Worm (Caenorhabditis elegans) whole organism, late embryonic: ENCODE results near the gene Y22D7AL.3.
A peak's percentile ranks its signal among the peaks of the same experiment; 100 is the strongest.

Experiments used
- C08G9.2 ChIP-seq: sonication (generic microtip); optimal IDR thresholded peaks from 2 replicates; lab custom pipeline; 2016; ENCODE audit warnings: mild to moderate bottlenecking, missing genetic modification characterization, moderate library complexity, missing compliant biosample characterization
- F13H6.1 ChIP-seq: sonication (generic microtip); optimal IDR thresholded peaks from 2 replicates; lab custom pipeline; 2016; ENCODE audit warnings: missing genetic modification characterization, missing compliant biosample characterization
- K02D7.2 ChIP-seq: sonication (generic microtip); optimal IDR thresholded peaks from 2 replicates; lab custom pipeline; 2017; ENCODE audit warnings: mild to moderate bottlenecking, missing genetic modification characterization, missing compliant biosample characterization
- K09A11.1 ChIP-seq: sonication (generic microtip); optimal IDR thresholded peaks from 2 replicates; lab custom pipeline; 2017; ENCODE audit warnings: antibody characterized with exemption, mild to moderate bottlenecking, missing genetic modification characterization, missing compliant biosample characterization; ENCODE audit not compliant: insufficient read depth
- Y22D7AL.16 ChIP-seq: sonication (generic microtip); optimal IDR thresholded peaks from 2 replicates; lab custom pipeline; 2016; ENCODE audit warnings: missing genetic modification characterization, missing compliant biosample characterization
- ahr-1 ChIP-seq: sonication (generic microtip); optimal IDR thresholded peaks from 2 replicates; lab custom pipeline; 2016; ENCODE audit warnings: missing genetic modification characterization, missing compliant biosample characterization
- ceh-14 ChIP-seq: sonication (generic microtip); optimal IDR thresholded peaks from 2 replicates; lab custom pipeline; 2016; ENCODE audit warnings: missing genotype, missing genetic modification characterization, missing compliant biosample characterization
- ceh-22 ChIP-seq: sonication (generic microtip); optimal IDR thresholded peaks from 2 replicates; lab custom pipeline; 2017; ENCODE audit warnings: missing biosample characterization, missing genetic modification characterization
- ceh-24 ChIP-seq: sonication (generic microtip); optimal IDR thresholded peaks from 2 replicates; lab custom pipeline; 2016; ENCODE audit warnings: mild to moderate bottlenecking, missing genetic modification characterization, missing compliant biosample characterization
- ceh-30 ChIP-seq: fragments of 150-350 bp; optimal IDR thresholded peaks from 2 replicates; lab custom pipeline; 2014; ENCODE audit warnings: missing biosample characterization, missing genetic modification characterization
- ceh-31 ChIP-seq: sonication (generic microtip); optimal IDR thresholded peaks from 2 replicates; lab custom pipeline; 2016; ENCODE audit warnings: missing genetic modification characterization, missing compliant biosample characterization
- ceh-34 ChIP-seq: sonication (generic microtip); optimal IDR thresholded peaks from 2 replicates; lab custom pipeline; 2016; ENCODE audit warnings: mild to moderate bottlenecking, missing genetic modification characterization, missing compliant biosample characterization
- ceh-48 ChIP-seq: sonication (generic microtip); optimal IDR thresholded peaks from 2 replicates; lab custom pipeline; 2016; ENCODE audit warnings: missing genetic modification characterization, inconsistent platforms, missing compliant biosample characterization
- ceh-6 ChIP-seq: fragments of 200-800 bp; sonication (Bioruptor generic); optimal IDR thresholded peaks from 2 replicates; lab custom pipeline; 2018; ENCODE audit warnings: mild to moderate bottlenecking, missing genetic modification characterization, missing compliant biosample characterization
- ceh-9 ChIP-seq: sonication (generic microtip); optimal IDR thresholded peaks from 2 replicates; lab custom pipeline; 2016; ENCODE audit warnings: mild to moderate bottlenecking, missing genetic modification characterization, inconsistent platforms, missing compliant biosample characterization
- che-1 ChIP-seq: sonication (generic microtip); optimal IDR thresholded peaks from 2 replicates; lab custom pipeline; 2016; ENCODE audit warnings: mild to moderate bottlenecking, missing genetic modification characterization, missing compliant biosample characterization
- dve-1 ChIP-seq: sonication (generic microtip); optimal IDR thresholded peaks from 2 replicates; lab custom pipeline; 2017; ENCODE audit warnings: antibody characterized with exemption, mild to moderate bottlenecking, missing genetic modification characterization, missing compliant biosample characterization
- elt-2 ChIP-seq: sonication (generic microtip); optimal IDR thresholded peaks from 2 replicates; lab custom pipeline; 2016; ENCODE audit warnings: missing genetic modification reagents, missing genetic modification characterization, missing compliant biosample characterization
- ets-4 ChIP-seq: sonication (generic microtip); optimal IDR thresholded peaks from 2 replicates; lab custom pipeline; 2016; ENCODE audit warnings: missing genetic modification characterization, missing compliant biosample characterization
- eyg-1 ChIP-seq: sonication (generic microtip); optimal IDR thresholded peaks from 2 replicates; lab custom pipeline; 2016; ENCODE audit warnings: missing genotype, missing genetic modification characterization, missing compliant biosample characterization
- fkh-6 ChIP-seq: sonication (generic microtip); optimal IDR thresholded peaks from 2 replicates; lab custom pipeline; 2016; ENCODE audit warnings: missing genetic modification characterization, missing compliant biosample characterization
- gmeb-2 ChIP-seq: sonication (generic microtip); optimal IDR thresholded peaks from 2 replicates; lab custom pipeline; 2016; ENCODE audit warnings: missing genetic modification characterization, inconsistent platforms, missing compliant biosample characterization
- hlh-6 ChIP-seq: sonication (generic microtip); optimal IDR thresholded peaks from 2 replicates; lab custom pipeline; 2016; ENCODE audit warnings: missing genotype, missing genetic modification characterization, missing compliant biosample characterization
- hlh-8 ChIP-seq: sonication (generic microtip); optimal IDR thresholded peaks from 2 replicates; lab custom pipeline; 2016; ENCODE audit warnings: missing genotype, missing genetic modification characterization, missing compliant biosample characterization
- lim-6 ChIP-seq: sonication (generic microtip); optimal IDR thresholded peaks from 2 replicates; lab custom pipeline; 2016; ENCODE audit warnings: missing genetic modification characterization, missing compliant biosample characterization
- lin-11 ChIP-seq: fragments of 200-800 bp; sonication (Bioruptor generic); optimal IDR thresholded peaks from 2 replicates; lab custom pipeline; 2018; ENCODE audit warnings: mild to moderate bottlenecking, missing genetic modification characterization, missing compliant biosample characterization
- madf-2 ChIP-seq: sonication (generic microtip); optimal IDR thresholded peaks from 2 replicates; lab custom pipeline; 2017; ENCODE audit warnings: missing genetic modification characterization, missing compliant biosample characterization
- mec-3 ChIP-seq: sonication (generic microtip); optimal IDR thresholded peaks from 2 replicates; lab custom pipeline; 2016; ENCODE audit warnings: borderline replicate concordance, missing genetic modification characterization, missing compliant biosample characterization
- nhr-11 ChIP-seq: fragments of 150-350 bp; optimal IDR thresholded peaks from 2 replicates; lab custom pipeline; 2014; ENCODE audit warnings: missing biosample characterization, missing genetic modification characterization
- nhr-232 ChIP-seq: sonication (generic microtip); optimal IDR thresholded peaks from 2 replicates; lab custom pipeline; 2016; ENCODE audit warnings: missing genetic modification characterization, missing compliant biosample characterization
- odd-2 ChIP-seq: sonication (generic microtip); optimal IDR thresholded peaks from 2 replicates; lab custom pipeline; 2017; ENCODE audit warnings: antibody characterized with exemption, mild to moderate bottlenecking, missing genetic modification characterization, missing compliant biosample characterization
- pag-3 ChIP-seq: sonication (generic microtip); optimal IDR thresholded peaks from 2 replicates; lab custom pipeline; 2016; ENCODE audit warnings: missing compliant biosample characterization, missing genetic modification characterization, borderline replicate concordance
- pat-9 ChIP-seq: fragments of 200-800 bp; sonication (Bioruptor generic); optimal IDR thresholded peaks from 2 replicates; lab custom pipeline; 2018; ENCODE audit warnings: mild to moderate bottlenecking, missing genetic modification characterization, moderate library complexity, missing compliant biosample characterization
- pax-1 ChIP-seq: fragments of 150-350 bp; optimal IDR thresholded peaks from 2 replicates; lab custom pipeline; 2014; ENCODE audit warnings: missing biosample characterization, missing genetic modification characterization
- pha-2 ChIP-seq: sonication (generic microtip); optimal IDR thresholded peaks from 2 replicates; lab custom pipeline; 2017; ENCODE audit warnings: mild to moderate bottlenecking, missing genetic modification characterization, missing compliant biosample characterization
- pha-4 ChIP-seq: fragments of 150-350 bp; optimal IDR thresholded peaks from 2 replicates; lab custom pipeline; 2018; ENCODE audit warnings: missing biosample characterization, missing genetic modification reagents, missing genetic modification characterization
- pqm-1 ChIP-seq: sonication (generic microtip); optimal IDR thresholded peaks from 2 replicates; lab custom pipeline; 2016; ENCODE audit warnings: missing genetic modification characterization, missing compliant biosample characterization
- pros-1 ChIP-seq: fragments of 150-350 bp; optimal IDR thresholded peaks from 2 replicates; lab custom pipeline; 2014; ENCODE audit warnings: missing biosample characterization, missing genetic modification reagents, missing genetic modification characterization
- rnt-1 ChIP-seq: sonication (generic microtip); optimal IDR thresholded peaks from 2 replicates; lab custom pipeline; 2016; ENCODE audit warnings: missing genetic modification characterization, missing compliant biosample characterization
- sox-4 ChIP-seq: sonication (generic microtip); optimal IDR thresholded peaks from 2 replicates; lab custom pipeline; 2017; ENCODE audit warnings: mild to moderate bottlenecking, missing genetic modification characterization, inconsistent platforms, missing compliant biosample characterization
- syd-9 ChIP-seq: sonication (generic microtip); optimal IDR thresholded peaks from 2 replicates; lab custom pipeline; 2016; ENCODE audit warnings: mild to moderate bottlenecking, missing genetic modification characterization, moderate library complexity, missing compliant biosample characterization
- tbx-2 ChIP-seq: sonication (generic microtip); optimal IDR thresholded peaks from 2 replicates; lab custom pipeline; 2016; ENCODE audit warnings: missing genetic modification characterization, missing compliant biosample characterization
- tbx-7 ChIP-seq: sonication (generic microtip); optimal IDR thresholded peaks from 2 replicates; lab custom pipeline; 2016; ENCODE audit warnings: missing genotype, missing genetic modification characterization, missing compliant biosample characterization
- unc-42 ChIP-seq: sonication (generic microtip); optimal IDR thresholded peaks from 2 replicates; lab custom pipeline; 2016; ENCODE audit warnings: missing genotype, missing genetic modification characterization, missing compliant biosample characterization
- unc-86 ChIP-seq: sonication (generic microtip); optimal IDR thresholded peaks from 2 replicates; lab custom pipeline; 2016; ENCODE audit warnings: missing genetic modification characterization, missing compliant biosample characterization
- zip-5 ChIP-seq: sonication (generic microtip); optimal IDR thresholded peaks from 2 replicates; lab custom pipeline; 2016; ENCODE audit warnings: missing genetic modification characterization, missing compliant biosample characterization
- ztf-16 ChIP-seq: sonication (generic microtip); optimal IDR thresholded peaks from 2 replicates; lab custom pipeline; 2017; ENCODE audit warnings: missing genetic modification characterization, missing compliant biosample characterization

The Y22D7AL.3 gene

ce11 chrIII:1598927-1599326, 42.3 kb upstream of the Y22D7AL.3 start:
- TF ChIP-seq gmeb-2 = no peak
- TF ChIP-seq ceh-6 (GFP tag; lab: Kevin White, UChicago) = no peak
- TF ChIP-seq syd-9 (tag; lab: Kevin White, UChicago) = no peak

ce11 chrIII:1600670-1601194, 40.5 kb upstream of the Y22D7AL.3 start, which contains the start of gene sms-3:
TSS of gene sms-3 (minus strand) at chrIII:1601144.
- TF ChIP-seq tbx-2 (tag; lab: Kevin White, UChicago) (peak; percentile 16), Y22D7AL.16 (tag; lab: Kevin White, UChicago) (peak; percentile 5), pros-1 (tag; lab: Kevin White, UChicago) (no peak), C08G9.2 (tag; lab: Kevin White, UChicago) (peak; percentile 23), odd-2 (no peak), elt-2 (tag; lab: Kevin White, UChicago) (peak; percentile 4), pha-2 (peak; percentile 31), pat-9 (tag; lab: Kevin White, UChicago) (peak; percentile 10)

- peak; percentile 74 for TF ChIP-seq sox-4 (tag; lab: Kevin White, UChicago)
- no peak for TF ChIP-seq ets-4 (tag; lab: Kevin White, UChicago)
- TF ChIP-seq hlh-6 = peak; percentile 70
- TF ChIP-seq ceh-22 = no peak
- TF ChIP-seq K09A11.1 (tag; lab: Kevin White, UChicago) = peak; percentile 6
- no peak for TF ChIP-seq ahr-1 (tag; lab: Kevin White, UChicago)
- peak; percentile 74 for TF ChIP-seq pat-9 (tag; lab: Kevin White, UChicago)
- TF ChIP-seq unc-86 (tag; lab: Kevin White, UChicago) = peak; percentile 28
- TF ChIP-seq nhr-11 (tag; lab: Kevin White, UChicago) = no peak
- peak; percentile 44 for TF ChIP-seq ceh-48 (tag; lab: Kevin White, UChicago)
- TF ChIP-seq ceh-34 (tag; lab: Kevin White, UChicago) = peak; percentile 50
- no peak for TF ChIP-seq pag-3
- peak; percentile 21 for TF ChIP-seq lim-6 (tag; lab: Kevin White, UChicago)
- no peak for TF ChIP-seq pros-1 (tag; lab: Kevin White, UChicago)
- peak; percentile 68 for TF ChIP-seq Y22D7AL.16 (tag; lab: Kevin White, UChicago)
- TF ChIP-seq ceh-24 (tag; lab: Kevin White, UChicago) = peak; percentile 14
- TF ChIP-seq fkh-6 = peak; percentile 69
- peak; percentile 74 for TF ChIP-seq mec-3 (tag; lab: Kevin White, UChicago)
- TF ChIP-seq pha-2 = no peak
- TF ChIP-seq K02D7.2 (tag; lab: Kevin White, UChicago) = peak; percentile 65
- no peak for TF ChIP-seq dve-1 (tag; lab: Kevin White, UChicago)
- peak; percentile 26 for TF ChIP-seq ztf-16 (tag; lab: Kevin White, UChicago)
- TF ChIP-seq zip-5 (tag; lab: Kevin White, UChicago) = peak; percentile 37
- peak; percentile 74 for TF ChIP-seq ceh-14 (tag; lab: Kevin White, UChicago)
- TF ChIP-seq rnt-1 (tag; lab: Kevin White, UChicago) = peak; percentile 29
- no peak for TF ChIP-seq F13H6.1 (tag; lab: Kevin White, UChicago)
- TF ChIP-seq pqm-1 (tag; lab: Kevin White, UChicago) = no peak
- no peak for TF ChIP-seq eyg-1 (tag; lab: Kevin White, UChicago)
- no peak for TF ChIP-seq pha-4
- TF ChIP-seq madf-2 (tag; lab: Kevin White, UChicago) = peak; percentile 26
- peak; percentile 50 for TF ChIP-seq ceh-30 (tag; lab: Kevin White, UChicago)
- peak; percentile 19 for TF ChIP-seq tbx-2 (tag; lab: Kevin White, UChicago)
- TF ChIP-seq hlh-8 (tag; lab: Kevin White, UChicago) = no peak
- no peak for TF ChIP-seq pax-1
- TF ChIP-seq tbx-7 (tag; lab: Kevin White, UChicago) = no peak
- no peak for TF ChIP-seq unc-42 (tag; lab: Kevin White, UChicago)
- TF ChIP-seq che-1 = peak; percentile 78
- TF ChIP-seq nhr-232 (tag; lab: Kevin White, UChicago) = peak; percentile 77
- no peak for TF ChIP-seq ceh-9 (tag; lab: Kevin White, UChicago)
- peak; percentile 47 for TF ChIP-seq ceh-31 (tag; lab: Kevin White, UChicago)
- peak; percentile 68 for TF ChIP-seq lin-11 (tag; lab: Kevin White, UChicago)
Observed at ce11 chrIII:1601464-1602169, 39.6 kb upstream of the Y22D7AL.3 start.
